Worm (Caenorhabditis elegans) whole organism, young adult: ENCODE data around the gene K11H12.1.

ENCODE experiments used
- hlh-26 ChIP-seq: fragments of 200-800 bp; sonication (Bioruptor generic); conservative IDR thresholded peaks from 2 replicates; pipeline ENCODE4 v1.3.6; 2022; ENCODE audit warnings: missing genetic modification reagents, missing genetic modification characterization, missing compliant biosample characterization
- nfya-2 ChIP-seq: fragments of 200-800 bp; sonication (Bioruptor generic); IDR thresholded peaks from 2 replicates; pipeline ENCODE4 v1.3.6; 2022; ENCODE audit warnings: missing genetic modification reagents, missing genetic modification characterization, missing compliant biosample characterization
- ztf-6 ChIP-seq: fragments of 200-800 bp; sonication (Bioruptor generic); IDR thresholded peaks from 2 replicates; pipeline ENCODE4 v1.3.6; 2022; ENCODE audit warnings: missing genetic modification reagents, missing genetic modification characterization, missing compliant biosample characterization

DNA sequence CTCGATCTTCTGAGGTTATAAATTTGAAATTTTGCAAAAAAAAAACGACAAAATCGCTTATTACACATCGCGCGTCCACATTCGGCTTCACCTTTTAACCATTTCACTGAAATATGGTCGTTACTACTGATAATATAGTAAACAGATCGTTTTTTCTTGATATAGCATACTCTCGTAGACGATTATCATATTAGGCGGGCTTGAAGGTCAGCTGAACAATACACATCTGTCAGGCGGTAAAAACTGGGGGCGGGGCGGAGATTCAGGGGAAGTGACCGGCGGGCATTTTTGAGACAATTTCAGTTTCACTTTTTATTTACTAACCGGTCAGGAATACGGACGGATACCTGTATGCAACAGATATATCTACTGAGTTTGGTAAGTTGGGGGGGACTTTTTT, 38.0 kb downstream of the K11H12.1 start, which contains the start of gene C18H7.1:
- no peak for TF ChIP-seq hlh-26 (GFP tag; lab: Robert Waterston, UW)
- no peak for TF ChIP-seq ztf-6 (GFP tag; lab: Robert Waterston, UW)
- TF ChIP-seq nfya-2 (GFP tag; lab: Robert Waterston, UW): no peak
